Fruit fly (Drosophila melanogaster): ENCODE results near the gene Pak3.

Gene Pak3

DNA sequence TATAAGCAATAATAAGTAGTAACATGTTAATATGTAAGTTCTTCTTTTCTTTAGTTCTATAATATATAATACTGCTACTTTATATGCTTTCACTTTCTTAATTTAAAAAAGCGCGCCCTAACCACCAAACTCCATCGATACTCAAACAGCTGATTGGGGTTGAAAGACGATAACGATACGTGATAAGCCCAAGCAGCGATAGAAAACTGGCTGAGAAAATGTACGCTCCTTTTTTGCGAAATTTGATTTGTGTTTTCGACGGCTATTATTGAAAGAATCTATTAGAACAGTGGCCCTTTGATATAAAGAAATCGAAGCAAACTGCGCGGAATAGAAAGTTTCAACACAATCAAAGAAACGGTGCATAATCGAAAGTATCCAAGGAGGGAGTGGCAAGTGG is 2.3 kb upstream of the Pak3 start, which contains the start of gene CG14883 (continued):
- TF ChIP-seq Dp (GFP tag; optimal IDR thresholded peaks at IDR 0.05) (peak; percentile 88), Chrac-16 (GFP tag; optimal IDR thresholded peaks at IDR 0.05) (no peak), Mad (GFP tag; optimal IDR thresholded peaks at IDR 0.05) (no peak), BEAF-32 (GFP tag; optimal IDR thresholded peaks at IDR 0.05) (peak; percentile 52), CG8388 (GFP tag; optimal IDR thresholded peaks at IDR 0.05) (no peak), E2f2 (GFP tag; IDR thresholded peaks at IDR 0.05) (peak; percentile 91), H2.0 (GFP tag; IDR thresholded peaks at IDR 0.05) (no peak), amos (GFP tag; IDR thresholded peaks at IDR 0.05; ENCODE audit: partially characterized antibody) (peak; percentile 44; the same call in 1 of the 2 replicates), bigmax (GFP tag; optimal IDR thresholded peaks at IDR 0.05) (peak; percentile 79), CG2116 (GFP tag; optimal IDR thresholded peaks at IDR 0.05) (peak; percentile 70), run (tag; optimal IDR thresholded peaks at IDR 0.05) (no peak), kah (GFP tag; optimal IDR thresholded peaks at IDR 0.05) (peak; percentile 10), CG3995 (GFP tag; optimal IDR thresholded peaks at IDR 0.05) (peak; percentile 75), CG17385 (GFP tag; optimal IDR thresholded peaks at IDR 0.05) (no peak), psq (GFP tag; optimal IDR thresholded peaks at IDR 0.05) (no peak), Sry-δ (GFP tag; optimal IDR thresholded peaks at IDR 0.05) (peak; percentile 27), tup (GFP tag; optimal IDR thresholded peaks at IDR 0.05) (no peak), MESR4 (GFP tag; optimal IDR thresholded peaks at IDR 0.05) (peak; percentile 81), CG34224 (GFP tag; IDR thresholded peaks at IDR 0.05; ENCODE audit: partially characterized antibody) (peak; percentile 72), Doc3 (GFP tag; IDR thresholded peaks at IDR 0.05; ENCODE audit: partially characterized antibody) (0 out of 3 replicates have a peak, but pooled peaks have one; percentile 39), Ada2b (GFP tag; IDR thresholded peaks at IDR 0.05) (no peak), CG4730 (GFP tag; IDR thresholded peaks at IDR 0.05) (no peak), CG34422 (GFP tag; IDR thresholded peaks at IDR 0.05) (no peak), pzg (GFP tag; optimal IDR thresholded peaks at IDR 0.05) (peak; percentile 43), hbn (GFP tag; IDR thresholded peaks at IDR 0.05; ENCODE audit: partially characterized antibody) (peak; percentile 34; the same call in 1 of the 2 replicates), crp (GFP tag; optimal IDR thresholded peaks at IDR 0.05) (peak in 1 of 2 experiments; percentile 89), MBD-R2 (GFP tag; IDR thresholded peaks at IDR 0.05) (peak; percentile 54), Dref (GFP tag; IDR thresholded peaks at IDR 0.05) (peak; percentile 69), CG17568 (GFP tag; optimal IDR thresholded peaks at IDR 0.05) (peak; percentile 18), CG10267 (tag; optimal IDR thresholded peaks at IDR 0.05) (peak; percentile 14), trem (tag; optimal IDR thresholded peaks at IDR 0.05) (peak; percentile 58), CG11093 (GFP tag; IDR thresholded peaks at IDR 0.05) (no peak), CG6791 (GFP tag; IDR thresholded peaks at IDR 0.05; ENCODE audit: partially characterized antibody) (peak; percentile 72), YL-1 (GFP tag; optimal IDR thresholded peaks at IDR 0.05) (peak; percentile 26), rib (GFP tag; IDR thresholded peaks at IDR 0.05) (no peak), Blimp-1 (GFP tag; optimal IDR thresholded peaks at IDR 0.05) (peak; percentile 98), CG12942 (GFP tag; optimal IDR thresholded peaks at IDR 0.05) (no peak), sna (GFP tag; IDR thresholded peaks at IDR 0.05; ENCODE audit: partially characterized antibody) (peak; percentile 55; the same call in 1 of the 2 replicates), unc-4 (GFP tag; IDR thresholded peaks at IDR 0.05; ENCODE audit: partially characterized antibody) (peak; percentile 52; the same call in 1 of the 2 replicates), CG8281 (tag; optimal IDR thresholded peaks at IDR 0.05) (no peak), chinmo (GFP tag; IDR thresholded peaks at IDR 0.05; ENCODE audit: partially characterized antibody) (0 out of 4 replicates have a peak, but pooled peaks have one; percentile 14), Scr (GFP tag; IDR thresholded peaks at IDR 0.05; ENCODE audit: partially characterized antibody) (peak; percentile 53), ato (GFP tag; IDR thresholded peaks at IDR 0.05; ENCODE audit: partially characterized antibody) (peak; percentile 33; the same call in 1 of the 2 replicates), CG3281 (GFP tag; optimal IDR thresholded peaks at IDR 0.05) (no peak), CG13287 (GFP tag; IDR thresholded peaks at IDR 0.05; ENCODE audit: partially characterized antibody) (peak; percentile 69), knrl (GFP tag; IDR thresholded peaks at IDR 0.05; ENCODE audit: partially characterized antibody) (0 out of 3 replicates have a peak, but pooled peaks have one; percentile 17), ase (GFP tag; IDR thresholded peaks at IDR 0.05) (no peak), CG17829 (tag; optimal IDR thresholded peaks at IDR 0.05) (no peak)
